Worm (Caenorhabditis elegans) whole organism, L1 larva: ENCODE results near the gene nlp-6.

Experiments used
- C16A3.4 ChIP-seq: fragments of 150-350 bp; optimal IDR thresholded peaks from 2 replicates; lab custom pipeline; 2014; ENCODE audit warnings: missing biosample characterization, missing genetic modification characterization
- F16B12.6 ChIP-seq: fragments of 150-350 bp; optimal IDR thresholded peaks from 2 replicates; lab custom pipeline; 2014; ENCODE audit warnings: missing biosample characterization, missing genetic modification characterization
- Y116A8C.19 ChIP-seq: sonication (generic microtip); optimal IDR thresholded peaks from 2 replicates; lab custom pipeline; 2016; ENCODE audit warnings: missing compliant biosample characterization, missing genetic modification characterization, borderline replicate concordance
- aha-1 ChIP-seq: fragments of 150-350 bp; optimal IDR thresholded peaks from 2 replicates; lab custom pipeline; 2014; ENCODE audit warnings: missing biosample characterization, missing genetic modification characterization
- alr-1 ChIP-seq: fragments of 200-800 bp; sonication (Bioruptor generic); optimal IDR thresholded peaks from 2 replicates; lab custom pipeline; 2018; ENCODE audit warnings: borderline replicate concordance, mild to moderate bottlenecking, missing genetic modification characterization, missing compliant biosample characterization
- aly-2 ChIP-seq: fragments of 150-350 bp; optimal IDR thresholded peaks from 2 replicates; lab custom pipeline; 2014; ENCODE audit warnings: missing biosample characterization, missing genetic modification characterization
- blmp-1 ChIP-seq: fragments of 150-350 bp; optimal IDR thresholded peaks from 2 replicates; lab custom pipeline; 2014; ENCODE audit warnings: missing biosample characterization, missing genetic modification characterization
- ceh-63 ChIP-seq: fragments of 200-800 bp; sonication (Bioruptor generic); optimal IDR thresholded peaks from 2 replicates; lab custom pipeline; 2018; ENCODE audit warnings: mild to moderate bottlenecking, missing genetic modification characterization, missing compliant biosample characterization
- ceh-8 ChIP-seq: fragments of 200-800 bp; sonication (Bioruptor generic); optimal IDR thresholded peaks from 2 replicates; lab custom pipeline; 2018; ENCODE audit warnings: mild to moderate bottlenecking, missing genetic modification characterization, moderate library complexity, missing compliant biosample characterization
- ceh-82 ChIP-seq, 3 experiments: fragments of 150-350 bp in 1 of 3; sonication (generic microtip) in 2 of 3; optimal IDR thresholded peaks; 2 replicates each; lab custom pipeline; 2014 to 2017; ENCODE audit warnings: missing biosample characterization in 3 of 3, missing genetic modification characterization in 3 of 3
- ceh-90 ChIP-seq: sonication (generic microtip); optimal IDR thresholded peaks from 2 replicates; lab custom pipeline; 2016; ENCODE audit warnings: missing genetic modification characterization, missing compliant biosample characterization
- dsc-1 ChIP-seq: sonication (generic microtip); optimal IDR thresholded peaks from 2 replicates; lab custom pipeline; 2016; ENCODE audit warnings: mild to moderate bottlenecking, missing genetic modification characterization, missing compliant biosample characterization
- efl-1 ChIP-seq, 4 experiments: fragments of 150-350 bp; optimal IDR thresholded peaks in 3 of 4; peaks in 1 of 4; 1 replicate in 1 of 4; 2 replicates in 3 of 4; lab custom pipeline; 2014; ENCODE audit warnings: missing biosample characterization in 2 of 4, missing genetic modification characterization in 2 of 4, missing genetic modification reagents in 2 of 4
- efl-3 ChIP-seq: fragments of 200-800 bp; sonication (Bioruptor generic); optimal IDR thresholded peaks from 2 replicates; lab custom pipeline; 2018; ENCODE audit warnings: mild to moderate bottlenecking, missing genetic modification characterization, missing compliant biosample characterization
- egl-13 ChIP-seq: sonication (generic microtip); optimal IDR thresholded peaks from 2 replicates; lab custom pipeline; 2016; ENCODE audit warnings: missing genotype, missing genetic modification reagents, missing genetic modification characterization, missing compliant biosample characterization
- egl-27 ChIP-seq, 2 experiments: fragments of 150-350 bp in 1 of 2; sonication (generic microtip); optimal IDR thresholded peaks; 3 replicates each; lab custom pipeline; 2017 to 2018; ENCODE audit warnings: missing biosample characterization in 2 of 2, missing genetic modification characterization in 2 of 2, missing genetic modification reagents in 2 of 2
- elt-3 ChIP-seq, 6 experiments: fragments of 150-350 bp in 1 of 6; sonication (generic microtip); optimal IDR thresholded peaks; 2 replicates each; lab custom pipeline; 2017 to 2018; ENCODE audit warnings: missing biosample characterization in 6 of 6, missing genetic modification characterization in 6 of 6, inconsistent platforms in 1 of 6
- ets-5 ChIP-seq: fragments of 200-800 bp; sonication (Bioruptor generic); IDR thresholded peaks from 2 replicates; pipeline ENCODE4 v1.3.6; 2022; ENCODE audit warnings: missing genetic modification characterization, missing compliant biosample characterization
- fkh-4 ChIP-seq: sonication (generic microtip); optimal IDR thresholded peaks from 2 replicates; lab custom pipeline; 2016; ENCODE audit warnings: missing compliant biosample characterization, missing genetic modification characterization, borderline replicate concordance
- grh-1 ChIP-seq: fragments of 200-800 bp; sonication (Bioruptor generic); IDR thresholded peaks from 2 replicates; pipeline ENCODE4 v1.3.6; 2022; ENCODE audit warnings: missing genetic modification reagents, missing genetic modification characterization, missing compliant biosample characterization
- hlh-17 ChIP-seq: fragments of 200-800 bp; sonication (Bioruptor generic); optimal IDR thresholded peaks from 2 replicates; lab custom pipeline; 2018; ENCODE audit warnings: missing genetic modification characterization, mild to moderate bottlenecking, missing compliant biosample characterization, moderate library complexity, borderline replicate concordance
- isw-1 ChIP-seq: fragments of 200-800 bp; sonication (Bioruptor generic); IDR thresholded peaks from 2 replicates; pipeline ENCODE4 v1.3.6; 2022; ENCODE audit warnings: missing genetic modification characterization, missing compliant biosample characterization
- lin-14 ChIP-seq: fragments of 200-800 bp; sonication (Bioruptor generic); optimal IDR thresholded peaks from 2 replicates; lab custom pipeline; 2018; ENCODE audit warnings: mild to moderate bottlenecking, missing genetic modification characterization, moderate library complexity, missing compliant biosample characterization
- lsy-2 ChIP-seq, 2 experiments: fragments of 150-350 bp; optimal IDR thresholded peaks; 2 replicates each; lab custom pipeline; 2014; ENCODE audit warnings: missing biosample characterization in 2 of 2, missing genetic modification characterization in 2 of 2
- nhr-11 ChIP-seq: fragments of 150-350 bp; optimal IDR thresholded peaks from 2 replicates; lab custom pipeline; 2014; ENCODE audit warnings: missing biosample characterization, missing genetic modification characterization
- nhr-20 ChIP-seq: sonication (generic microtip); optimal IDR thresholded peaks from 2 replicates; lab custom pipeline; 2016; ENCODE audit warnings: mild to moderate bottlenecking, missing genetic modification characterization, missing compliant biosample characterization
- nhr-237 ChIP-seq: fragments of 150-350 bp; optimal IDR thresholded peaks from 2 replicates; lab custom pipeline; 2014; ENCODE audit warnings: missing biosample characterization, missing genetic modification characterization
- nhr-47 ChIP-seq: sonication (generic microtip); optimal IDR thresholded peaks from 2 replicates; lab custom pipeline; 2016; ENCODE audit warnings: mild to moderate bottlenecking, missing genetic modification characterization, moderate library complexity, missing compliant biosample characterization
- nhr-76 ChIP-seq: sonication (generic microtip); optimal IDR thresholded peaks from 2 replicates; lab custom pipeline; 2017; ENCODE audit warnings: missing biosample characterization, missing genetic modification characterization
- nhr-77 ChIP-seq: fragments of 150-350 bp; optimal IDR thresholded peaks from 2 replicates; lab custom pipeline; 2014; ENCODE audit warnings: missing biosample characterization, missing genetic modification characterization
- nhr-84 ChIP-seq: sonication (generic microtip); optimal IDR thresholded peaks from 2 replicates; lab custom pipeline; 2017; ENCODE audit warnings: missing biosample characterization, missing genetic modification characterization
- nhr-90 ChIP-seq: sonication (generic microtip); optimal IDR thresholded peaks from 2 replicates; lab custom pipeline; 2016; ENCODE audit warnings: mild to moderate bottlenecking, missing genetic modification characterization, missing compliant biosample characterization; ENCODE audit not compliant: poor library complexity
- pag-3 ChIP-seq: sonication (generic microtip); optimal IDR thresholded peaks from 2 replicates; lab custom pipeline; 2017; ENCODE audit warnings: missing genetic modification characterization, mild to moderate bottlenecking, missing compliant biosample characterization, antibody characterized with exemption, borderline replicate concordance; ENCODE audit not compliant: insufficient read depth
- rnt-1 ChIP-seq: sonication (generic microtip); optimal IDR thresholded peaks from 2 replicates; lab custom pipeline; 2016; ENCODE audit warnings: mild to moderate bottlenecking, missing genetic modification characterization, moderate library complexity, missing compliant biosample characterization
- skn-1 ChIP-seq: fragments of 150-350 bp; optimal IDR thresholded peaks from 2 replicates; lab custom pipeline; 2014; ENCODE audit warnings: missing biosample characterization, missing genetic modification characterization
- snpc-4 ChIP-seq: fragments of 150-350 bp; optimal IDR thresholded peaks from 2 replicates; lab custom pipeline; 2014; ENCODE audit warnings: missing biosample characterization, missing genetic modification characterization
- snu-23 ChIP-seq: sonication (generic microtip); optimal IDR thresholded peaks from 2 replicates; lab custom pipeline; 2016; ENCODE audit warnings: missing genetic modification characterization, missing compliant biosample characterization
- sptf-1 ChIP-seq: fragments of 150-350 bp; optimal IDR thresholded peaks from 2 replicates; lab custom pipeline; 2014; ENCODE audit warnings: missing biosample characterization, missing genetic modification characterization
- swsn-7 ChIP-seq: sonication (generic microtip); optimal IDR thresholded peaks from 2 replicates; lab custom pipeline; 2016; ENCODE audit warnings: missing genetic modification characterization, missing compliant biosample characterization
- tbx-2 ChIP-seq: sonication (generic microtip); optimal IDR thresholded peaks from 2 replicates; lab custom pipeline; 2016; ENCODE audit warnings: missing genetic modification characterization, missing compliant biosample characterization
- unc-62 ChIP-seq: fragments of 150-350 bp; optimal IDR thresholded peaks from 2 replicates; lab custom pipeline; 2014; ENCODE audit warnings: missing biosample characterization, missing genetic modification reagents, missing genetic modification characterization
- zag-1 ChIP-seq: fragments of 150-350 bp; optimal IDR thresholded peaks from 2 replicates; lab custom pipeline; 2014; ENCODE audit warnings: missing biosample characterization, missing genetic modification characterization
- zip-4 ChIP-seq: fragments of 200-800 bp; sonication (Bioruptor generic); optimal IDR thresholded peaks from 2 replicates; lab custom pipeline; 2018; ENCODE audit warnings: mild to moderate bottlenecking, missing genetic modification characterization, moderate library complexity, missing compliant biosample characterization
- ztf-11 ChIP-seq, 2 experiments: sonication (generic microtip); optimal IDR thresholded peaks; 2 replicates each; lab custom pipeline; 2016 to 2017; ENCODE audit warnings: missing genetic modification characterization in 2 of 2, missing biosample characterization in 1 of 2, missing compliant biosample characterization in 1 of 2
- ztf-4 ChIP-seq: fragments of 150-350 bp; optimal IDR thresholded peaks from 2 replicates; lab custom pipeline; 2014; ENCODE audit warnings: missing biosample characterization, missing genetic modification characterization

Gene nlp-6

ce11 chrX:17630888-17631287, 31.4 kb upstream of the nlp-6 start (continued):
- TF ChIP-seq grh-1, result peak; percentile 69
- no peak for TF ChIP-seq hlh-17 (GFP tag; lab: Kevin White, UChicago)
- TF ChIP-seq elt-3 (tag; optimal IDR thresholded peaks at IDR 0.05; lab: Kevin White, UChicago), result peak in 4 of 6 experiments; percentile 4 to 77 (median 58)
- TF ChIP-seq nhr-47 (tag; lab: Kevin White, UChicago), result peak; percentile 62
- TF ChIP-seq aly-2 (tag; lab: Kevin White, UChicago), result no peak
- no peak for TF ChIP-seq ceh-63
- TF ChIP-seq snu-23 (GFP tag; lab: Kevin White, UChicago), result peak; percentile 69
- TF ChIP-seq C16A3.4, result no peak
- TF ChIP-seq alr-1 (tag; lab: Kevin White, UChicago), result no peak
- no peak for TF ChIP-seq egl-27 (tag; optimal IDR thresholded peaks at IDR 0.05; lab: Kevin White, UChicago)
- TF ChIP-seq nhr-20 (tag; lab: Kevin White, UChicago), result peak; percentile 87
- peak; percentile 20 for TF ChIP-seq ztf-4
- no peak for TF ChIP-seq F16B12.6
- TF ChIP-seq blmp-1 (tag; lab: Kevin White, UChicago), result peak; percentile 95
- TF ChIP-seq nhr-11 (tag; lab: Kevin White, UChicago), result no peak
- no peak for TF ChIP-seq rnt-1 (tag; lab: Kevin White, UChicago)
- peak; percentile 62 for TF ChIP-seq tbx-2 (tag; lab: Kevin White, UChicago)
- no peak for TF ChIP-seq unc-62 (GFP tag; lab: Kevin White, UChicago)
- peak; percentile 85 for TF ChIP-seq nhr-90
- no peak for TF ChIP-seq zag-1
- no peak for TF ChIP-seq swsn-7 (tag; lab: Kevin White, UChicago)
- no peak for TF ChIP-seq ceh-8 (GFP tag; lab: Kevin White, UChicago)
- TF ChIP-seq pag-3, result no peak
- TF ChIP-seq nhr-237, result no peak
- TF ChIP-seq ztf-11 (tag; optimal IDR thresholded peaks at IDR 0.05; lab: Kevin White, UChicago), result no peak
- TF ChIP-seq isw-1 (GFP tag; lab: Robert Waterston, UW), result no peak
- TF ChIP-seq fkh-4 (tag; lab: Kevin White, UChicago), result no peak
- TF ChIP-seq efl-3 (GFP tag; lab: Kevin White, UChicago), result no peak
- no peak for TF ChIP-seq skn-1 (tag; lab: Kevin White, UChicago)
- TF ChIP-seq ceh-90 (tag; lab: Kevin White, UChicago), result no peak
- no peak for TF ChIP-seq ets-5 (GFP tag; lab: Robert Waterston, UW)
- no peak for TF ChIP-seq zip-4 (GFP tag; lab: Kevin White, UChicago)
- no peak for TF ChIP-seq nhr-84 (tag; lab: Kevin White, UChicago)
- TF ChIP-seq snpc-4 (tag; lab: Kevin White, UChicago), result no peak
- peak; percentile 83 for TF ChIP-seq lin-14
- peak in 1 of 2 experiments; percentile 2 for TF ChIP-seq efl-1 (optimal IDR thresholded peaks at IDR 0.05; lab: Kevin White, UChicago)
- TF ChIP-seq efl-1 (GFP tag; optimal IDR thresholded peaks at IDR 0.05 in 1 of 2; lab: Kevin White, UChicago), result no peak
- no peak for TF ChIP-seq lsy-2 (tag; optimal IDR thresholded peaks at IDR 0.05; lab: Kevin White, UChicago)
- TF ChIP-seq aha-1 (tag; lab: Kevin White, UChicago), result peak; percentile 88
- TF ChIP-seq nhr-76 (tag; lab: Kevin White, UChicago), result no peak
- no peak for TF ChIP-seq nhr-77
- no peak for TF ChIP-seq sptf-1 (tag; lab: Kevin White, UChicago)
- no peak for TF ChIP-seq egl-13 (tag; lab: Kevin White, UChicago)
- TF ChIP-seq ceh-82 (tag; optimal IDR thresholded peaks at IDR 0.05; lab: Kevin White, UChicago), result no peak
- TF ChIP-seq dsc-1 (tag; lab: Kevin White, UChicago), result no peak
- no peak for TF ChIP-seq Y116A8C.19
